Worm (Caenorhabditis elegans) whole organism, L4 larva: ENCODE data around the gene R05F9.9.

ENCODE experiments used
- D1046.2 ChIP-seq: fragments of 200-800 bp; sonication (Bioruptor generic); IDR thresholded peaks from 2 replicates; pipeline ENCODE4 v1.3.6; 2022; ENCODE audit warnings: missing genetic modification characterization, missing compliant biosample characterization
- F37D6.2 ChIP-seq: sonication (generic microtip); optimal IDR thresholded peaks from 2 replicates; lab custom pipeline; 2016; ENCODE audit warnings: mild to moderate bottlenecking, missing genetic modification characterization, missing compliant biosample characterization
- R02D3.7 ChIP-seq: fragments of 150-350 bp; sonication (generic microtip); optimal IDR thresholded peaks from 3 replicates; lab custom pipeline; 2014; ENCODE audit warnings: missing biosample characterization, missing genetic modification characterization
- dve-1 ChIP-seq: sonication (generic microtip); optimal IDR thresholded peaks from 2 replicates; lab custom pipeline; 2017; ENCODE audit warnings: antibody characterized with exemption, mild to moderate bottlenecking, missing genetic modification characterization, missing compliant biosample characterization; ENCODE audit not compliant: insufficient read depth
- fkh-10 ChIP-seq: fragments of 150-350 bp; optimal IDR thresholded peaks from 2 replicates; lab custom pipeline; 2014; ENCODE audit warnings: missing biosample characterization, missing genetic modification reagents, missing genetic modification characterization
- hlh-30 ChIP-seq: sonication (generic microtip); optimal IDR thresholded peaks from 2 replicates; lab custom pipeline; 2017; ENCODE audit warnings: antibody characterized with exemption, mild to moderate bottlenecking, missing genetic modification characterization, missing compliant biosample characterization; ENCODE audit not compliant: insufficient read depth
- lin-29 ChIP-seq: fragments of 200-800 bp; sonication (Bioruptor generic); IDR thresholded peaks from 2 replicates; pipeline ENCODE4 v1.3.6; 2022; ENCODE audit warnings: missing genetic modification reagents, missing genetic modification characterization, missing compliant biosample characterization
- lsy-2 ChIP-seq, 2 experiments: fragments of 150-350 bp in 1 of 2; sonication (generic microtip) in 1 of 2; optimal IDR thresholded peaks; 2 replicates each; lab custom pipeline; 2014 to 2017; ENCODE audit warnings: missing biosample characterization in 2 of 2, missing genetic modification characterization in 2 of 2
- nhr-25 ChIP-seq: sonication (generic microtip); optimal IDR thresholded peaks from 2 replicates; lab custom pipeline; 2017; ENCODE audit warnings: missing genetic modification characterization, mild to moderate bottlenecking, missing compliant biosample characterization, antibody characterized with exemption, moderate library complexity, borderline replicate concordance; ENCODE audit not compliant: insufficient read depth
- sdz-12 ChIP-seq: fragments of 200-800 bp; sonication (Bioruptor generic); optimal IDR thresholded peaks from 2 replicates; lab custom pipeline; 2018; ENCODE audit warnings: mild to moderate bottlenecking, missing genetic modification characterization, missing compliant biosample characterization
- set-16 ChIP-seq: fragments of 200-800 bp; sonication (Bioruptor generic); IDR thresholded peaks from 2 replicates; pipeline ENCODE4 v1.3.6; 2022; ENCODE audit warnings: missing genetic modification reagents, missing genetic modification characterization, missing compliant biosample characterization
- snpc-4 ChIP-seq: fragments of 150-350 bp; optimal IDR thresholded peaks from 2 replicates; lab custom pipeline; 2014; ENCODE audit warnings: missing biosample characterization, missing genetic modification characterization
- unc-130 ChIP-seq: sonication (generic microtip); optimal IDR thresholded peaks from 2 replicates; lab custom pipeline; 2016; ENCODE audit warnings: missing genetic modification reagents, missing genetic modification characterization, missing compliant biosample characterization
- zfp-2 ChIP-seq: sonication (generic microtip); optimal IDR thresholded peaks from 2 replicates; lab custom pipeline; 2016; ENCODE audit warnings: mild to moderate bottlenecking, missing genetic modification characterization, missing compliant biosample characterization

DNA sequence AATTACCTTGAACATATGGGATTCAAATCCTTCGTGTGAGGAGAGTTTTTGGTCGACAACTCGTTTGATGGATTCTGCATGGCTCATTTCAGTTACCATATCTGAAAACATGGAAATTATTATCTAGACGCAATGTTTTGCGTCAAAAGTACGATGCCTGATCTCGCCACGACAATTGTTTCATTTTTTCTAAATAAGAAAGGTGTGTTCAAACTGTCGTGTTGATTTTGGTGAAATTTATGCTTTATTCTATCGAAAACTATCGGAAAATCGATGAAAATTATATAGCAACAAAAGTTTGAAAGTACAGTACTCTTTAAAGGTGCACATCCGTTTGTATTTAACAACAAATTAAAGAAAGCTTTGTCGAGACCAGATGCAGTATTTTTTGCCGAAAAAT is 39.1 kb upstream of the R05F9.9 start, which contains the start of gene cblc-1:
- TF ChIP-seq lsy-2 (tag; optimal IDR thresholded peaks at IDR 0.05; lab: Kevin White, UChicago) (no peak), snpc-4 (tag; lab: Kevin White, UChicago) (no peak), dve-1 (tag; lab: Kevin White, UChicago) (no peak), hlh-30 (tag; lab: Kevin White, UChicago) (no peak), R02D3.7 (tag; lab: Kevin White, UChicago) (no peak), lin-29 (GFP tag; lab: Robert Waterston, UW) (no peak), zfp-2 (tag; lab: Kevin White, UChicago) (no peak), nhr-25 (tag; lab: Kevin White, UChicago) (no peak), D1046.2 (GFP tag; lab: Robert Waterston, UW) (no peak), fkh-10 (GFP tag; lab: Kevin White, UChicago) (no peak), set-16 (no peak), F37D6.2 (tag; lab: Kevin White, UChicago) (no peak), unc-130 (no peak), sdz-12 (no peak)
